Worm (Caenorhabditis elegans): ENCODE results near the gene Y70C5A.3.

- TF ChIP-seq lsy-2 (tag; optimal IDR thresholded peaks at IDR 0.05) (no peak), nhr-237 (tag; optimal IDR thresholded peaks at IDR 0.05) (no peak), nhr-12 (tag; optimal IDR thresholded peaks at IDR 0.05) (no peak), nhr-23 (tag; optimal IDR thresholded peaks at IDR 0.05) (no peak), mab-5 (tag; optimal IDR thresholded peaks at IDR 0.05) (no peak), sma-9 (GFP tag; optimal IDR thresholded peaks at IDR 0.05) (no peak), sma-9 (tag; optimal IDR thresholded peaks at IDR 0.05) (no peak), aly-2 (tag; optimal IDR thresholded peaks at IDR 0.05) (no peak), R02D3.7 (tag; optimal IDR thresholded peaks at IDR 0.05) (no peak), dmd-4 (tag; optimal IDR thresholded peaks at IDR 0.05) (no peak), unc-55 (GFP tag; optimal IDR thresholded peaks at IDR 0.05) (no peak)
These were observed 20.1 kb downstream of the Y70C5A.3 start, which contains the start of gene T03E6.9 for ce11 chrV:16600623-16601022.
